Fruit fly (Drosophila melanogaster) whole organism, wandering third instar larva: Measurements from ENCODE around the gene CG18473.

Experiments used
- Abd-B ChIP-seq: fragments of >200 bp; optimal IDR thresholded peaks from 2 replicates; lab custom pipeline; 2017; ENCODE audit warnings: missing biosample characterization, missing genetic modification characterization
- CG32264 ChIP-seq: fragments of 200-800 bp; sonication (Bioruptor generic); optimal IDR thresholded peaks from 2 replicates; lab custom pipeline; 2016; ENCODE audit warnings: missing biosample characterization, missing genetic modification characterization
- CG9705 ChIP-seq: fragments of 200-800 bp; sonication (Bioruptor generic); optimal IDR thresholded peaks from 2 replicates; lab custom pipeline; 2018; ENCODE audit warnings: missing biosample characterization, mild to moderate bottlenecking, missing genetic modification characterization
- CrebA ChIP-seq: fragments of 200-800 bp; sonication (Bioruptor generic); optimal IDR thresholded peaks from 2 replicates; lab custom pipeline; 2016; ENCODE audit warnings: missing biosample characterization, mild to moderate bottlenecking, missing genetic modification characterization, borderline replicate concordance
- Dfd ChIP-seq: fragments of >200 bp; optimal IDR thresholded peaks from 2 replicates; lab custom pipeline; 2017; ENCODE audit warnings: missing biosample characterization, missing genetic modification characterization
- Dif ChIP-seq: fragments of 200-275, 200-300 bp; sonication (Bioruptor generic); optimal IDR thresholded peaks from 2 replicates; lab custom pipeline; 2018; ENCODE audit warnings: missing biosample characterization, missing genetic modification characterization; ENCODE audit not compliant: partially characterized antibody
- GATAd ChIP-seq: sonication (Bioruptor generic); optimal IDR thresholded peaks from 2 replicates; lab custom pipeline; 2016; ENCODE audit warnings: missing biosample characterization, missing genetic modification characterization
- HLH106 ChIP-seq: fragments of 200-800 bp; optimal IDR thresholded peaks from 3 replicates; lab custom pipeline; 2019; ENCODE audit warnings: missing biosample characterization, mild to moderate bottlenecking, missing genetic modification characterization, moderate library complexity
- Hnf4 ChIP-seq: fragments of 200-800 bp; sonication (Bioruptor generic); optimal IDR thresholded peaks from 2 replicates; lab custom pipeline; 2016; ENCODE audit warnings: missing biosample characterization, mild to moderate bottlenecking, missing genetic modification characterization
- Hr78 ChIP-seq: fragments of >200 bp; optimal IDR thresholded peaks from 2 replicates; lab custom pipeline; 2017; ENCODE audit warnings: missing biosample characterization, missing genetic modification characterization
- Hr83 ChIP-seq: fragments of 200-300 bp; sonication (Bioruptor generic); optimal IDR thresholded peaks from 2 replicates; lab custom pipeline; 2016; ENCODE audit warnings: missing biosample characterization, mild to moderate bottlenecking, missing genetic modification characterization, moderate library complexity; ENCODE audit not compliant: poor library complexity, severe bottlenecking
- Jra ChIP-seq: sonication (Bioruptor generic); optimal IDR thresholded peaks from 2 replicates; lab custom pipeline; 2016; ENCODE audit warnings: missing biosample characterization, missing genetic modification characterization
- Mio ChIP-seq: sonication (Bioruptor generic); optimal IDR thresholded peaks from 2 replicates; lab custom pipeline; 2016; ENCODE audit warnings: missing biosample characterization, missing genetic modification characterization
- Myc ChIP-seq: fragments of >200 bp; optimal IDR thresholded peaks from 2 replicates; lab custom pipeline; 2017
- N ChIP-seq: fragments of >200 bp; optimal IDR thresholded peaks from 2 replicates; lab custom pipeline; 2018; ENCODE audit warnings: missing biosample characterization, missing external identifiers, missing genetic modification characterization
- OdsH ChIP-seq: fragments of 200-800 bp; sonication (Bioruptor generic); optimal IDR thresholded peaks from 2 replicates; lab custom pipeline; 2016; ENCODE audit warnings: missing biosample characterization, mild to moderate bottlenecking, missing genetic modification characterization
- Rel ChIP-seq, 2 experiments: fragments of 200-800 bp; sonication (Bioruptor generic) in 1 of 2; optimal IDR thresholded peaks; 2 replicates in 1 of 2; 3 replicates in 1 of 2; lab custom pipeline; 2016 to 2019; ENCODE audit warnings: mild to moderate bottlenecking in 2 of 2, missing biosample characterization in 2 of 2, missing genetic modification characterization in 2 of 2, moderate library complexity in 1 of 2
- Sp1 ChIP-seq: fragments of 200-800 bp; sonication (Bioruptor generic); optimal IDR thresholded peaks from 3 replicates; lab custom pipeline; 2019; ENCODE audit warnings: missing biosample characterization, mild to moderate bottlenecking, missing genetic modification characterization, moderate library complexity
- Vsx2 ChIP-seq: fragments of 200-300, 225-300 bp; sonication (Bioruptor generic); optimal IDR thresholded peaks from 2 replicates; lab custom pipeline; 2018; ENCODE audit warnings: missing biosample characterization, missing genetic modification characterization; ENCODE audit not compliant: partially characterized antibody
- br ChIP-seq: fragments of 200-800 bp; sonication (Bioruptor generic); optimal IDR thresholded peaks from 2 replicates; lab custom pipeline; 2016; ENCODE audit warnings: missing biosample characterization, missing genetic modification characterization
- brk ChIP-seq: fragments of 200-800 bp; sonication (Bioruptor generic); optimal IDR thresholded peaks from 2 replicates; lab custom pipeline; 2016; ENCODE audit warnings: missing biosample characterization, mild to moderate bottlenecking, missing genetic modification characterization
- dl ChIP-seq, 2 experiments: fragments of 175-275, 200-275 bp in 1 of 2; fragments of 200-275 bp in 1 of 2; sonication (Bioruptor generic); optimal IDR thresholded peaks; lab custom pipeline; 2018; ENCODE audit warnings: mild to moderate bottlenecking in 2 of 2, missing biosample characterization in 2 of 2, missing genetic modification characterization in 2 of 2, moderate library complexity in 2 of 2; ENCODE audit not compliant: partially characterized antibody in 2 of 2, insufficient read depth in 1 of 2
- dmrt93B ChIP-seq: fragments of 200-800 bp; sonication (Bioruptor generic); optimal IDR thresholded peaks from 2 replicates; lab custom pipeline; 2018; ENCODE audit warnings: missing biosample characterization, mild to moderate bottlenecking, missing genetic modification characterization
- dsf ChIP-seq: sonication (Bioruptor generic); optimal IDR thresholded peaks from 2 replicates; lab custom pipeline; 2016; ENCODE audit warnings: missing biosample characterization, missing genetic modification characterization, borderline replicate concordance
- ey ChIP-seq: fragments of 200-800 bp; sonication (Bioruptor generic); optimal IDR thresholded peaks from 2 replicates; lab custom pipeline; 2016; ENCODE audit warnings: missing biosample characterization, missing genetic modification characterization
- foxo ChIP-seq, 2 experiments: fragments of 200-800 bp; sonication (Bioruptor generic); optimal IDR thresholded peaks; 2 replicates in 1 of 2; 3 replicates in 1 of 2; lab custom pipeline; 2016 to 2017; ENCODE audit warnings: missing biosample characterization in 2 of 2, missing genetic modification characterization in 2 of 2
- fru ChIP-seq: fragments of 200-800 bp; sonication (Bioruptor generic); optimal IDR thresholded peaks from 3 replicates; lab custom pipeline; 2016; ENCODE audit warnings: missing biosample characterization, mild to moderate bottlenecking, missing genetic modification characterization
- h ChIP-seq: fragments of 200-800 bp; sonication (Bioruptor generic); optimal IDR thresholded peaks from 3 replicates; lab custom pipeline; 2016; ENCODE audit warnings: missing biosample characterization, mild to moderate bottlenecking, missing genetic modification characterization
- jim ChIP-seq: fragments of 175-275, 200-325 bp; sonication (Bioruptor generic); optimal IDR thresholded peaks from 2 replicates; lab custom pipeline; 2016; ENCODE audit warnings: missing biosample characterization, mild to moderate bottlenecking, missing genetic modification characterization
- lola ChIP-seq: fragments of >200 bp; optimal IDR thresholded peaks from 2 replicates; lab custom pipeline; 2017; ENCODE audit warnings: missing biosample characterization, missing genetic modification characterization
- pan ChIP-seq: fragments of >200 bp; optimal IDR thresholded peaks from 2 replicates; lab custom pipeline; 2017
- psq ChIP-seq: fragments of 200-800 bp; sonication (Bioruptor generic); optimal IDR thresholded peaks from 3 replicates; lab custom pipeline; 2017; ENCODE audit warnings: missing biosample characterization, mild to moderate bottlenecking, missing genetic modification characterization, moderate library complexity
- rgr ChIP-seq: fragments of 200-800 bp; sonication (Bioruptor generic); optimal IDR thresholded peaks from 3 replicates; lab custom pipeline; 2016; ENCODE audit warnings: missing biosample characterization, mild to moderate bottlenecking, missing genetic modification characterization
- sage ChIP-seq: fragments of 200-800 bp; sonication (Bioruptor generic); optimal IDR thresholded peaks from 2 replicates; lab custom pipeline; 2016; ENCODE audit warnings: missing biosample characterization, mild to moderate bottlenecking, missing genetic modification characterization
- sv ChIP-seq: fragments of 200-800 bp; sonication (Bioruptor generic); optimal IDR thresholded peaks from 3 replicates; lab custom pipeline; 2016; ENCODE audit warnings: missing biosample characterization, missing genetic modification characterization
- tai ChIP-seq: sonication (Bioruptor generic); optimal IDR thresholded peaks from 2 replicates; lab custom pipeline; 2016; ENCODE audit warnings: missing biosample characterization, missing genetic modification characterization
- usp ChIP-seq: fragments of >200 bp; optimal IDR thresholded peaks from 2 replicates; lab custom pipeline; 2017; ENCODE audit warnings: missing biosample characterization, missing genetic modification characterization
- woc ChIP-seq: sonication (Bioruptor generic); optimal IDR thresholded peaks from 2 replicates; lab custom pipeline; 2016; ENCODE audit warnings: missing biosample characterization, mild to moderate bottlenecking, missing genetic modification characterization

Gene CG18473

DNA sequence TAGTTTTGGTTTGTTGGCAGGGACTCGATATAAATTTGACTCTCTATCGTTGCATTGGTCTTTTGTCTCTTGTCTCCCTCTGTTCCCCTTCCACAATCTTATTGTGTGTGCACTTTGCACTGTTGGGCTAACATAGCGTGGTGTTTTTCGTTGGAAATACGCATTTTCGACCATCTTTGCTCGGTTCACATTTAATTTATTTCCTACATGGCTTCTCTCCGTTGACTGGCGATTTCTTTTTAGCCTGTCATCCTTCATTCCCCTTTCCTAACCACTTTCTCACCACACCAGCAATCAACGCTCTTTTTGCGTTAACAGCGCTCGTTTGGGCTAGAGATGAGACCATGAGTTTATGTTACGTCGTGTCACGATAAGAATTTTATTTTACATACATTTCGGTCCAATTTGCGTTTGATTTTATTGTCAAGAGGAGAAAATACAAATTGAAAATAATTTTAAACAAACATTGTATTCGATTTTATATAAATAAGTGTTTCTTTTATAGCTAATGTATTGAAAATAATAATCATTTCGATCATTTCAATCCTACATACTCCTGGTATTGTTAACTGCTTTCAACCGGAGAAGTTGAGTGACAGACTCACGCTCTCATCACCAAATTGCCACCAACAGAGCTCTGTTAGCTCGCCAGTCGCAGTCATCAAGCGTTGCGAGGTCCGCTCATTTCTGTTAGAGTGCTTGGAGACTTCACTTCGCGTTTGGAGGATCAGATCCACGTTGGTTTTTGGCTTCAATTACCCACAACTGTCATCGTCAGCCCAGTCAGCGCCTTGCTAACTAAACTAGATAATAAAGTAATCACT lies 21.7 kb upstream of the CG18473 start:
- TF ChIP-seq Sp1 (GFP tag; lab: Kevin White, UChicago) = peak; percentile 94
- TF ChIP-seq fru (GFP tag; lab: Kevin White, UChicago) = peak; percentile 88
- TF ChIP-seq rgr = peak; percentile 89
- TF ChIP-seq sage = peak; percentile 86
- TF ChIP-seq ey (GFP tag; lab: Kevin White, UChicago) = peak; percentile 84
- TF ChIP-seq usp = no peak
- peak; percentile 54 for TF ChIP-seq Hr83 (GFP tag; lab: Kevin White, UChicago)
- no peak for TF ChIP-seq N (GFP tag; lab: Kevin White, UChicago)
- peak; percentile 89 for TF ChIP-seq HLH106 (tag; lab: Kevin White, UChicago)
- TF ChIP-seq Hr78 (GFP tag; lab: Kevin White, UChicago) = no peak
- TF ChIP-seq GATAd = no peak
- TF ChIP-seq br (GFP tag; lab: Kevin White, UChicago) = peak; percentile 88
- peak; percentile 74 for TF ChIP-seq sv (GFP tag; lab: Kevin White, UChicago)
- TF ChIP-seq Hnf4 = peak; percentile 71
- TF ChIP-seq lola (GFP tag; lab: Kevin White, UChicago) = no peak
- no peak for TF ChIP-seq Myc (lab: Kevin White, UChicago)
- peak; percentile 83 for TF ChIP-seq CG9705 (GFP tag; lab: Kevin White, UChicago)
- TF ChIP-seq Rel (GFP tag; optimal IDR thresholded peaks at IDR 0.05; lab: Kevin White, UChicago) = peak; percentile 82
- TF ChIP-seq Rel (tag; optimal IDR thresholded peaks at IDR 0.05; lab: Kevin White, UChicago) = peak; percentile 77
- peak; percentile 69 for TF ChIP-seq dmrt93B (GFP tag; lab: Kevin White, UChicago)
- peak; percentile 13 to 85 for TF ChIP-seq foxo (GFP tag; optimal IDR thresholded peaks at IDR 0.05; lab: Kevin White, UChicago)
- TF ChIP-seq brk (GFP tag; lab: Kevin White, UChicago) = peak; percentile 80
- peak; percentile 88 for TF ChIP-seq OdsH
- peak; percentile 83 for TF ChIP-seq psq
- TF ChIP-seq Mio (GFP tag; lab: Kevin White, UChicago) = peak; percentile 59
- TF ChIP-seq woc = peak; percentile 94
- TF ChIP-seq Jra (GFP tag; lab: Kevin White, UChicago) = peak; percentile 78
- no peak for TF ChIP-seq Abd-B (GFP tag; lab: Kevin White, UChicago)
- no peak for TF ChIP-seq pan (lab: Kevin White, UChicago)
- peak in 1 of 2 experiments; percentile 26 for TF ChIP-seq dl (GFP tag; optimal IDR thresholded peaks at IDR 0.05; lab: Kevin White, UChicago; ENCODE audit: insufficient read depth in 1 of 2, partially characterized antibody in 2 of 2)
- peak; percentile 14 for TF ChIP-seq Vsx2 (GFP tag; lab: Kevin White, UChicago)
- TF ChIP-seq h (GFP tag; lab: Kevin White, UChicago) = peak; percentile 90
- peak; percentile 89 for TF ChIP-seq CrebA (GFP tag; lab: Kevin White, UChicago)
- TF ChIP-seq CG32264 (GFP tag; lab: Kevin White, UChicago) = peak; percentile 79
- peak; percentile 71 for TF ChIP-seq tai (GFP tag; lab: Kevin White, UChicago)
- TF ChIP-seq dsf (GFP tag; lab: Kevin White, UChicago) = peak; percentile 43
- peak; percentile 42 for TF ChIP-seq jim
- TF ChIP-seq Dif = peak; percentile 87
- TF ChIP-seq Dfd (GFP tag; lab: Kevin White, UChicago) = no peak

DNA sequence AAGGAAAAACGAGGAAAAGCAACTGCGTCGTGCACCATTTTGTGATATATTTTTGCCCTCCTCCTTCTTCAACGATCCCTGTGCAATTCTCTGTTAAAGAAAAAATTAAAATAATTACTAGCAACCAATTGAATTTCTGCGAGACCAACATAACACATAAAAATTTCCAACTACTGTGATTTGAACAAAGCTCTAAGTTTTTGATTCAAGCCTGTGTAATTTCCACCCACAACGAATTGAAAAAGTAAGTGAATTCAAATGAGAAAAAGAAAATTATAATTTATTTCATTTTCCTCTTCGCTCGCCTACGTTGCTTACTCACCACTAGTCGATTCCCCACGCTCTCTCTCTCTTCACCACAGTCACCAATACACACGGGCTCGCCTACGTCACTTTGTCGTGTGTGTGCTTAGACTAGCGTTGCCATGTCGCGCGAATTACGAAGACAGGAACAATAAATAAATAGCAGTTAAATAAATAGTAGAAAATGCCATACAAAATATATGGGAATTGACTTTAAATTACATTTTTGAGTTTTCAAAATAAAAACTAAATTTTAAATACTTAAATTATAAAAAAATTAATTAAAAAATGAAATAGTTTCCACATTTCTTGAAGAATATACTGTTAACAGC lies 20.7 kb upstream of the CG18473 start:
- TF ChIP-seq GATAd = no peak
- TF ChIP-seq HLH106 (tag; lab: Kevin White, UChicago) = peak; percentile 33
- peak; percentile 30 for TF ChIP-seq br (GFP tag; lab: Kevin White, UChicago)
- TF ChIP-seq tai (GFP tag; lab: Kevin White, UChicago) = no peak
- peak; percentile 18 for TF ChIP-seq OdsH
- no peak for TF ChIP-seq Vsx2 (GFP tag; lab: Kevin White, UChicago)
- no peak for TF ChIP-seq CG9705 (GFP tag; lab: Kevin White, UChicago)
- TF ChIP-seq Dfd (GFP tag; lab: Kevin White, UChicago) = no peak
- no peak for TF ChIP-seq Mio (GFP tag; lab: Kevin White, UChicago)
- peak; percentile 58 for TF ChIP-seq sage
- peak; percentile 57 for TF ChIP-seq CrebA (GFP tag; lab: Kevin White, UChicago)
- TF ChIP-seq fru (GFP tag; lab: Kevin White, UChicago) = peak; percentile 37
- peak; percentile 26 for TF ChIP-seq woc
- peak; percentile 10 for TF ChIP-seq ey (GFP tag; lab: Kevin White, UChicago)
- peak; percentile 58 for TF ChIP-seq Dif
- TF ChIP-seq brk (GFP tag; lab: Kevin White, UChicago) = peak; percentile 76
- no peak for TF ChIP-seq usp
- no peak for TF ChIP-seq pan (lab: Kevin White, UChicago)
- TF ChIP-seq dmrt93B (GFP tag; lab: Kevin White, UChicago) = no peak
- TF ChIP-seq Sp1 (GFP tag; lab: Kevin White, UChicago) = peak; percentile 63
- no peak for TF ChIP-seq CG32264 (GFP tag; lab: Kevin White, UChicago)
- no peak for TF ChIP-seq dsf (GFP tag; lab: Kevin White, UChicago)
- TF ChIP-seq N (GFP tag; lab: Kevin White, UChicago) = no peak
- no peak for TF ChIP-seq Rel (GFP tag; optimal IDR thresholded peaks at IDR 0.05; lab: Kevin White, UChicago)
- no peak for TF ChIP-seq Rel (tag; optimal IDR thresholded peaks at IDR 0.05; lab: Kevin White, UChicago)
- TF ChIP-seq sv (GFP tag; lab: Kevin White, UChicago) = peak; percentile 15
- peak; percentile 17 to 58 for TF ChIP-seq foxo (GFP tag; optimal IDR thresholded peaks at IDR 0.05; lab: Kevin White, UChicago)
- no peak for TF ChIP-seq dl (GFP tag; optimal IDR thresholded peaks at IDR 0.05; lab: Kevin White, UChicago; ENCODE audit: insufficient read depth in 1 of 2, partially characterized antibody in 2 of 2)
- peak; percentile 66 for TF ChIP-seq psq
- no peak for TF ChIP-seq lola (GFP tag; lab: Kevin White, UChicago)
- peak; percentile 85 for TF ChIP-seq Hr83 (GFP tag; lab: Kevin White, UChicago)
- no peak for TF ChIP-seq Jra (GFP tag; lab: Kevin White, UChicago)
- TF ChIP-seq Myc (lab: Kevin White, UChicago) = peak; percentile 9
- TF ChIP-seq Hnf4 = peak; percentile 60
- TF ChIP-seq Hr78 (GFP tag; lab: Kevin White, UChicago) = no peak
- TF ChIP-seq h (GFP tag; lab: Kevin White, UChicago) = peak; percentile 67
- no peak for TF ChIP-seq jim
